Fruit fly (Drosophila melanogaster): ENCODE data around the gene Pdk1.

Gene Pdk1

dm6 chr3L:165981-166788 is 36.9 kb downstream of the Pdk1 start (continued):
- TF ChIP-seq CG7928 (GFP tag; optimal IDR thresholded peaks at IDR 0.05) (no peak), repo (GFP tag; optimal IDR thresholded peaks at IDR 0.05) (no peak), amos (GFP tag; IDR thresholded peaks at IDR 0.05; ENCODE audit: partially characterized antibody) (0 out of 2 replicates have a peak, but pooled peaks have one; percentile 20), CG3407 (GFP tag; optimal IDR thresholded peaks at IDR 0.05) (no peak), pzg (GFP tag; optimal IDR thresholded peaks at IDR 0.05) (no peak), CG10321 (GFP tag; IDR thresholded peaks at IDR 0.05) (no peak), fd3F (GFP tag; optimal IDR thresholded peaks at IDR 0.05) (no peak), dan (GFP tag; IDR thresholded peaks at IDR 0.05) (no peak), vnd (GFP tag; IDR thresholded peaks at IDR 0.05; ENCODE audit: partially characterized antibody) (no peak), luna (GFP tag; optimal IDR thresholded peaks at IDR 0.05) (no peak), CG12659 (GFP tag; optimal IDR thresholded peaks at IDR 0.05) (no peak), CG12391 (tag; optimal IDR thresholded peaks at IDR 0.05) (peak; percentile 42), btn (GFP tag; optimal IDR thresholded peaks at IDR 0.05) (no peak), H15 (GFP tag; IDR thresholded peaks at IDR 0.05) (no peak), Chrac-16 (GFP tag; optimal IDR thresholded peaks at IDR 0.05) (no peak), Doc2 (GFP tag; IDR thresholded peaks at IDR 0.05) (no peak), mirr (GFP tag; optimal IDR thresholded peaks at IDR 0.05) (no peak), esg (GFP tag; conservative IDR thresholded peaks at IDR 0.05) (no peak), jumu (GFP tag; optimal IDR thresholded peaks at IDR 0.05) (no peak), CG14965 (GFP tag; optimal IDR thresholded peaks at IDR 0.05; ENCODE audit: borderline replicate concordance) (no peak), ab (GFP tag; optimal IDR thresholded peaks at IDR 0.05) (no peak), CG12155 (GFP tag; optimal IDR thresholded peaks at IDR 0.05) (no peak), CG13775 (GFP tag; optimal IDR thresholded peaks at IDR 0.05) (no peak), CG6765 (GFP tag; optimal IDR thresholded peaks at IDR 0.05) (no peak), lmd (GFP tag; IDR thresholded peaks at IDR 0.05) (no peak), Dad (GFP tag; optimal IDR thresholded peaks at IDR 0.05) (no peak), D19A (tag; optimal IDR thresholded peaks at IDR 0.05) (peak; percentile 7), ems (GFP tag; optimal IDR thresholded peaks at IDR 0.05) (no peak), Hmr (GFP tag; optimal IDR thresholded peaks at IDR 0.05) (no peak), CG32532 (GFP tag; IDR thresholded peaks at IDR 0.05) (no peak), Scr (GFP tag; IDR thresholded peaks at IDR 0.05; ENCODE audit: partially characterized antibody) (no peak), pnt (GFP tag; optimal IDR thresholded peaks at IDR 0.05) (no peak), hkb (optimal IDR thresholded peaks at IDR 0.05) (no peak), hkb (GFP tag; IDR thresholded peaks at IDR 0.05) (0 out of 2 replicates have a peak, but pooled peaks have one; percentile 44), Meics (GFP tag; optimal IDR thresholded peaks at IDR 0.05) (no peak), zfh1 (GFP tag; IDR thresholded peaks at IDR 0.05) (0 out of 3 replicates have a peak, but pooled peaks have one; percentile 40), CG4820 (GFP tag; optimal IDR thresholded peaks at IDR 0.05) (no peak), CG1832 (GFP tag; optimal IDR thresholded peaks at IDR 0.05) (no peak), CG31388 (GFP tag; optimal IDR thresholded peaks at IDR 0.05) (no peak), CG18262 (tag; optimal IDR thresholded peaks at IDR 0.05) (peak; percentile 51), sqz (GFP tag; optimal IDR thresholded peaks at IDR 0.05) (no peak), Poxn (GFP tag; IDR thresholded peaks at IDR 0.05) (no peak), CG13287 (GFP tag; IDR thresholded peaks at IDR 0.05; ENCODE audit: partially characterized antibody) (no peak), CG4282 (GFP tag; optimal IDR thresholded peaks at IDR 0.05) (no peak), gem (tag; optimal IDR thresholded peaks at IDR 0.05) (peak; percentile 52), CG4707 (GFP tag; optimal IDR thresholded peaks at IDR 0.05) (no peak), usp (GFP tag; optimal IDR thresholded peaks at IDR 0.05) (no peak), CG7963 (GFP tag; IDR thresholded peaks at IDR 0.05; ENCODE audit: partially characterized antibody) (no peak), CG31224 (GFP tag; IDR thresholded peaks at IDR 0.05) (no peak), gsb (GFP tag; IDR thresholded peaks at IDR 0.05) (no peak)

All from whole organism, embryonic.